Worm (Caenorhabditis elegans): ENCODE results near the gene C25F6.1.

The C25F6.1 gene

ce11 chrX:5451706-5452105, 34.6 kb upstream of the C25F6.1 start:
- no peak for TF ChIP-seq fkh-2 (tag; optimal IDR thresholded peaks at IDR 0.05)
- no peak for TF ChIP-seq nhr-237 (tag; optimal IDR thresholded peaks at IDR 0.05)
- TF ChIP-seq elt-2 (tag; optimal IDR thresholded peaks at IDR 0.05) = no peak
- peak; percentile 18 for TF ChIP-seq unc-62 (GFP tag; optimal IDR thresholded peaks at IDR 0.05)
- no peak for TF ChIP-seq R02D3.7 (tag; optimal IDR thresholded peaks at IDR 0.05)
- no peak for TF ChIP-seq ceh-16 (tag; optimal IDR thresholded peaks at IDR 0.05)
- TF ChIP-seq ztf-11 (tag; optimal IDR thresholded peaks at IDR 0.05) = no peak
- no peak for TF ChIP-seq aly-2 (tag; optimal IDR thresholded peaks at IDR 0.05)
- TF ChIP-seq lin-39 (tag; optimal IDR thresholded peaks at IDR 0.05) = peak; percentile 32
- TF ChIP-seq elt-3 (tag; optimal IDR thresholded peaks at IDR 0.05) = no peak
- TF ChIP-seq snpc-4 (tag; optimal IDR thresholded peaks at IDR 0.05) = no peak
- no peak for TF ChIP-seq mdl-1 (tag; optimal IDR thresholded peaks at IDR 0.05)
- TF ChIP-seq ceh-28 (tag; optimal IDR thresholded peaks at IDR 0.05) = no peak

ce11 chrX:5455107-5455506, 31.2 kb upstream of the C25F6.1 start:
- TF ChIP-seq ceh-82 (tag; optimal IDR thresholded peaks at IDR 0.05) = no peak
- TF ChIP-seq ceh-9 (tag; optimal IDR thresholded peaks at IDR 0.05) = no peak
- no peak for TF ChIP-seq skn-1 (tag; optimal IDR thresholded peaks at IDR 0.05)
- no peak for TF ChIP-seq fos-1 (tag; optimal IDR thresholded peaks at IDR 0.05)

DNA sequence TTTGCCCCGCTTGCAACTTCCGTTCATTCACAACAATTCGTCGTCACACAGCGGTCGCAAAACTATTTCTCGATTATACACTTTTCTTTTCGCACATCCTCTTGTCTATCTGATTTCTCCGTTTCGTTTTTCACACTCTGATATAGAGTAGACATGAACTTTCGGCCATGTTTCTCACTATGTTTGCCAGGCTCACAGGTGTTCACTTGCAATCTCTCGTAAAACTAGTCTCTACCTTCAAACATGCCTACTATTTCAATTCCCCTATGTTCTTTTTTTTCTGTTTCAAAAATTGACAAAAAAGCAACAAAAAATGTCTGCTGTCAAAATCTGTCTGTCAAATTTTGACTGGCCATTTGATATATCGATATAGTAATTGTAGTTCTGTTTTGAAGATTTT, 29.1 kb upstream of the C25F6.1 start:
- TF ChIP-seq jun-1 (tag; optimal IDR thresholded peaks at IDR 0.05) (no peak), unc-39 (tag; optimal IDR thresholded peaks at IDR 0.05) (no peak), mdl-1 (tag; optimal IDR thresholded peaks at IDR 0.05) (no peak), hmg-11 (tag; optimal IDR thresholded peaks at IDR 0.05) (no peak), fkh-10 (GFP tag; optimal IDR thresholded peaks at IDR 0.05) (no peak), ztf-4 (tag; optimal IDR thresholded peaks at IDR 0.05) (no peak), egl-27 (tag; optimal IDR thresholded peaks at IDR 0.05) (no peak), fkh-2 (tag; optimal IDR thresholded peaks at IDR 0.05) (no peak)

- TF ChIP-seq ama-1 (optimal IDR thresholded peaks at IDR 0.05) (no peak), elt-2 (tag; optimal IDR thresholded peaks at IDR 0.05) (no peak), ZK546.5 (tag; optimal IDR thresholded peaks at IDR 0.05) (no peak), pha-4 (tag; optimal IDR thresholded peaks at IDR 0.05) (no peak), ceh-16 (tag; optimal IDR thresholded peaks at IDR 0.05) (no peak), ztf-11 (tag; optimal IDR thresholded peaks at IDR 0.05) (no peak), ceh-9 (tag; optimal IDR thresholded peaks at IDR 0.05) (no peak)
Observed at ce11 chrX:5458043-5458442, 28.2 kb upstream of the C25F6.1 start.

DNA sequence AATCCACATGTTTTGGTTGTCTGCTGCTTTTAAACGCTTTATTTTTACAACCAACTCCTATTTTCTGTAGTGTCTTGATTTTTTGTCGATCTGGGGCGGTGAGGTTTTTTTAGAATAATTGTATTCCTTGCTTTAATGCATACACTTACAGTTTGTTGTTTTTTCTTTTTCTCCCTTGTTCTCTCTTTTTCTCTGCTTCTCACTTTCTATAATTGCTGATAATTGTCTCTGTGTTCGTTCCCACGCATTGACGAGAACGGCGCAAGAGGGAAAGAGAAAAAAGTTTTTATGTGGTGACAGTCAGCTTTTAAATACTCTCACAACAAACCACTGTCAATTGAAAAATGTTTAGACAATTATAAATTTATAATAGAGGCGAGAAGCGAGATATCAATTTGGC, 27.5 kb upstream of the C25F6.1 start:
- no peak for TF ChIP-seq ceh-16 (tag; optimal IDR thresholded peaks at IDR 0.05)
- no peak for TF ChIP-seq fos-1 (tag; optimal IDR thresholded peaks at IDR 0.05)
- no peak for TF ChIP-seq nhr-67 (tag; optimal IDR thresholded peaks at IDR 0.05)
- no peak for TF ChIP-seq snpc-4 (tag; optimal IDR thresholded peaks at IDR 0.05)
- TF ChIP-seq elt-2 (tag; optimal IDR thresholded peaks at IDR 0.05) = peak; percentile 31
- TF ChIP-seq nfya-1 (tag; optimal IDR thresholded peaks at IDR 0.05; ENCODE audit: insufficient read depth) = no peak

DNA sequence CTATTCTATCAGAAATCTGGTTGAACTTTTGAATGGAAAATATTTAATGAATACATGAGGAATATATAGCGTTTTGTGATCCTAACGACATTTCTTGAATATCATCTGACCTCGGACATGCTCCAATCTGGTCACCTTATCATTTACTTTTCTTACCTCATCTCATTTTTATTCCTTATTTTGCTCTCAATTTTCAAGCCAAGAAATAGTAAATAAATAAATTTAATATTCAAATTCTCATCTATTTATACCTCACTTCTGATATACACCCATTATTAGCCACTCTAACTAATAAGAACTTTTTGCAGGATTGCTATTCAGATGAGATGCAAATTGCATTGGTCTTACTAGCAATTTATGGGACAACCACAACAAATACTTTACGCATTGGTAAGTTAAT, 25.4 kb upstream of the C25F6.1 start, which contains the start of gene ddr-1:
Gene ddr-1 (plus strand): TSS at position 301 of the 400 bp plus-strand sequence.
- TF ChIP-seq nhr-76 (tag; optimal IDR thresholded peaks at IDR 0.05) = no peak
- no peak for TF ChIP-seq lin-39 (tag; optimal IDR thresholded peaks at IDR 0.05)
- TF ChIP-seq mdl-1 (tag; optimal IDR thresholded peaks at IDR 0.05) = no peak
- no peak for TF ChIP-seq nhr-43 (tag; optimal IDR thresholded peaks at IDR 0.05; ENCODE audit: poor library complexity, severe bottlenecking)
- no peak for TF ChIP-seq nhr-23 (tag; optimal IDR thresholded peaks at IDR 0.05)
- TF ChIP-seq fkh-2 (tag; optimal IDR thresholded peaks at IDR 0.05) = no peak
- TF ChIP-seq hmg-11 (tag; optimal IDR thresholded peaks at IDR 0.05) = no peak
- TF ChIP-seq daf-12 (tag; optimal IDR thresholded peaks at IDR 0.05) = no peak
- no peak for TF ChIP-seq elt-3 (tag; optimal IDR thresholded peaks at IDR 0.05)

Data from whole organism, L3 larva.